Worm (Caenorhabditis elegans): Measurements from ENCODE around the gene plst-1.

DNA sequence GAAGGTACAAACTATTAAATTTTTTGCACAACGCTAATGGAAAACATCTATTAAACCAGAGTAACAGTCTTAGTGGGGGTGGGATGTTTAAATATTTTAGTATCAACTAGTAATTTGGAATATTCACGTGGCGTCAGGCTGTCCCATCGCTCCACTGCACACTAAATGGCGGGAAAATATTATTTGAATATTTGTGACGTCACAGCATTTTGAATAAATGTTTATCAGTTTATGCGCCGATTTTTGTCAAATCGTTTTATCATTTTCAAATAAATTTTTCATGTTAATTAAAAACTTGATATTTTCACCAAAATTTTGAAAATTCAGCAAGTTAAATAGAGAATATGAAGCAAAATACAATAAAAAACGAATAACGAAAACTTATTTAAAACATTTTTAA, 46.1 kb upstream of the plst-1 start, which contains the start of gene F38A1.15:
- TF ChIP-seq unc-62 (GFP tag; optimal IDR thresholded peaks at IDR 0.05) (no peak), mdl-1 (tag; optimal IDR thresholded peaks at IDR 0.05) (no peak), nhr-28 (tag; optimal IDR thresholded peaks at IDR 0.05) (no peak), nhr-237 (tag; optimal IDR thresholded peaks at IDR 0.05) (no peak), nfya-1 (tag; optimal IDR thresholded peaks at IDR 0.05; ENCODE audit: insufficient read depth) (no peak), snpc-4 (tag; optimal IDR thresholded peaks at IDR 0.05) (no peak), R02D3.7 (tag; optimal IDR thresholded peaks at IDR 0.05) (no peak), elt-1 (tag; optimal IDR thresholded peaks at IDR 0.05) (no peak), lin-15B (tag; optimal IDR thresholded peaks at IDR 0.05) (no peak), sea-2 (GFP tag; optimal IDR thresholded peaks at IDR 0.05) (no peak), egl-27 (tag; optimal IDR thresholded peaks at IDR 0.05) (no peak), jun-1 (tag; optimal IDR thresholded peaks at IDR 0.05) (no peak), fkh-10 (GFP tag; optimal IDR thresholded peaks at IDR 0.05) (no peak)

Measured in whole organism, L3 larva.